Fruit fly (Drosophila melanogaster) whole organism, embryonic: Measurements from ENCODE around the gene CG4730.
A peak's percentile ranks its signal among the peaks of the same experiment; 100 is the strongest.

Source experiments
- ATbp ChIP-seq: fragments of 200-800 bp; sonication (Bioruptor generic); optimal IDR thresholded peaks from 2 replicates; lab custom pipeline; 2017; ENCODE audit warnings: missing biosample characterization, mild to moderate bottlenecking, missing genetic modification characterization, missing genetic modification reagents
- Abd-B ChIP-seq: fragments of 200-800 bp; sonication (Bioruptor generic); optimal IDR thresholded peaks from 2 replicates; lab custom pipeline; 2018; ENCODE audit warnings: missing biosample characterization, mild to moderate bottlenecking, missing genetic modification characterization, moderate library complexity
- Bgb ChIP-seq: fragments of 200-800 bp; sonication (Bioruptor generic); IDR thresholded peaks from 2 replicates; pipeline ENCODE4 v1.3.6; 2022; ENCODE audit warnings: missing biosample characterization, missing genetic modification characterization; ENCODE audit not compliant: partially characterized antibody
- CG10565 ChIP-seq: fragments of 200-800 bp; sonication (Bioruptor generic); optimal IDR thresholded peaks from 3 replicates; lab custom pipeline; 2016; ENCODE audit warnings: missing biosample characterization, mild to moderate bottlenecking, missing genetic modification characterization
- CG11696 ChIP-seq: fragments of 200-800 bp; sonication (Bioruptor generic); IDR thresholded peaks from 2 replicates; pipeline ENCODE4 v1.3.6; 2022; ENCODE audit warnings: missing biosample characterization, missing genetic modification characterization
- CG14710 ChIP-seq: fragments of 200-800 bp; sonication (Bioruptor generic); optimal IDR thresholded peaks from 3 replicates; lab custom pipeline; 2019; ENCODE audit warnings: missing biosample characterization, mild to moderate bottlenecking, missing genetic modification characterization, moderate library complexity
- CG16813 ChIP-seq: fragments of 200-800 bp; sonication (Bioruptor generic); IDR thresholded peaks from 3 replicates; pipeline ENCODE4 v1.3.6; 2022; ENCODE audit warnings: missing biosample characterization, missing genetic modification characterization; ENCODE audit not compliant: partially characterized antibody
- CG17385 ChIP-seq: fragments of 200-800 bp; sonication (Bioruptor generic); optimal IDR thresholded peaks from 3 replicates; lab custom pipeline; 2018; ENCODE audit warnings: missing biosample characterization, mild to moderate bottlenecking, missing genetic modification characterization
- CG17612 ChIP-seq: fragments of 200-800 bp; sonication (Bioruptor generic); IDR thresholded peaks from 2 replicates; pipeline ENCODE4 v1.3.6; 2022; ENCODE audit warnings: missing biosample characterization, missing genetic modification characterization
- CG18262 ChIP-seq: fragments of 200-800 bp; optimal IDR thresholded peaks from 3 replicates; lab custom pipeline; 2019; ENCODE audit warnings: missing biosample characterization, mild to moderate bottlenecking, missing genetic modification characterization, moderate library complexity
- CG18599 ChIP-seq: fragments of 200-800 bp; sonication (Bioruptor generic); optimal IDR thresholded peaks from 3 replicates; lab custom pipeline; 2017; ENCODE audit warnings: missing biosample characterization, missing genetic modification characterization, mild to moderate bottlenecking, moderate library complexity, missing genetic modification reagents
- CG18619 ChIP-seq: fragments of 200-800 bp; sonication (Bioruptor generic); optimal IDR thresholded peaks from 3 replicates; lab custom pipeline; 2017; ENCODE audit warnings: missing biosample characterization, mild to moderate bottlenecking, missing genetic modification characterization
- CG2199 ChIP-seq: fragments of 200-800 bp; sonication (Bioruptor generic); IDR thresholded peaks from 3 replicates; pipeline ENCODE4 v1.3.6; 2022; ENCODE audit warnings: missing biosample characterization, missing genetic modification characterization
- CG2712 ChIP-seq: fragments of 200-800 bp; optimal IDR thresholded peaks from 3 replicates; lab custom pipeline; 2019; ENCODE audit warnings: missing biosample characterization, mild to moderate bottlenecking, missing genetic modification characterization, moderate library complexity
- CG2875 ChIP-seq: fragments of 200-800 bp; sonication (Bioruptor generic); optimal IDR thresholded peaks from 2 replicates; lab custom pipeline; 2017; ENCODE audit warnings: missing biosample characterization, mild to moderate bottlenecking, missing genetic modification characterization, missing genetic modification reagents
- CG31365 ChIP-seq: fragments of 200-800 bp; sonication (Bioruptor generic); optimal IDR thresholded peaks from 2 replicates; lab custom pipeline; 2018; ENCODE audit warnings: missing biosample characterization, mild to moderate bottlenecking, missing genetic modification characterization
- CG4282 ChIP-seq: fragments of 200-800 bp; sonication (Bioruptor generic); optimal IDR thresholded peaks from 2 replicates; lab custom pipeline; 2016; ENCODE audit warnings: missing biosample characterization, missing genetic modification characterization
- CG5953 ChIP-seq: fragments of 200-800 bp; sonication (Bioruptor generic); IDR thresholded peaks from 2 replicates; pipeline ENCODE4 v1.3.6; 2022; ENCODE audit warnings: missing biosample characterization, missing genetic modification characterization
- CG8281 ChIP-seq: fragments of 200-800 bp; sonication (Bioruptor generic); optimal IDR thresholded peaks from 2 replicates; lab custom pipeline; 2018; ENCODE audit warnings: missing biosample characterization, mild to moderate bottlenecking, missing genetic modification characterization, moderate library complexity
- CG8290 ChIP-seq, 3 experiments: fragments of 200-800 bp; sonication (Bioruptor generic); optimal IDR thresholded peaks; 2 replicates each; lab custom pipeline; 2016 to 2019; ENCODE audit warnings: missing biosample characterization in 3 of 3, missing genetic modification characterization in 3 of 3, mild to moderate bottlenecking in 2 of 3, moderate library complexity in 1 of 3
- CG8924 ChIP-seq: fragments of 200-800 bp; optimal IDR thresholded peaks from 3 replicates; lab custom pipeline; 2019; ENCODE audit warnings: missing biosample characterization, mild to moderate bottlenecking, missing genetic modification characterization, moderate library complexity
- CG9932 ChIP-seq: fragments of 200-800 bp; sonication (Bioruptor generic); IDR thresholded peaks from 2 replicates; pipeline ENCODE4 v1.3.6; 2022; ENCODE audit warnings: missing biosample characterization, missing genetic modification characterization
- Dip3 ChIP-seq: fragments of 200-800 bp; sonication (Bioruptor generic); optimal IDR thresholded peaks from 3 replicates; lab custom pipeline; 2016; ENCODE audit warnings: missing biosample characterization, missing genetic modification characterization
- Doc3 ChIP-seq: fragments of 200-800 bp; sonication (Bioruptor generic); IDR thresholded peaks from 3 replicates; pipeline ENCODE4 v1.3.6; 2022; ENCODE audit warnings: missing biosample characterization, missing genetic modification characterization; ENCODE audit not compliant: partially characterized antibody
- Dp ChIP-seq: fragments of 200-800 bp; sonication (Bioruptor generic); optimal IDR thresholded peaks from 2 replicates; lab custom pipeline; 2018; ENCODE audit warnings: missing biosample characterization, mild to moderate bottlenecking, missing genetic modification characterization, moderate library complexity
- Ets97D ChIP-seq: fragments of 200-800 bp; sonication (Bioruptor generic); optimal IDR thresholded peaks from 3 replicates; lab custom pipeline; 2016; ENCODE audit warnings: missing biosample characterization, missing genetic modification characterization
- Hmr ChIP-seq: fragments of 200-800 bp; sonication (Bioruptor generic); optimal IDR thresholded peaks from 3 replicates; lab custom pipeline; 2017; ENCODE audit warnings: mild to moderate bottlenecking, missing biosample characterization, missing genetic modification reagents, missing genetic modification characterization
- PHDP ChIP-seq: fragments of 200-800 bp; sonication (Bioruptor generic); optimal IDR thresholded peaks from 3 replicates; lab custom pipeline; 2018; ENCODE audit warnings: missing biosample characterization, mild to moderate bottlenecking, missing genetic modification characterization, moderate library complexity
- Sin3A ChIP-seq: fragments of >200 bp; optimal IDR thresholded peaks from 2 replicates; lab custom pipeline; 2018
- YL-1 ChIP-seq: fragments of 200-800 bp; sonication (Bioruptor generic); optimal IDR thresholded peaks from 3 replicates; lab custom pipeline; 2017; ENCODE audit warnings: missing biosample characterization, mild to moderate bottlenecking, missing genetic modification characterization
- ato ChIP-seq: fragments of 200-800 bp; sonication (Bioruptor generic); IDR thresholded peaks from 2 replicates; pipeline ENCODE4 v1.3.6; 2022; ENCODE audit warnings: missing biosample characterization, missing genetic modification characterization; ENCODE audit not compliant: partially characterized antibody
- cg ChIP-seq: fragments of 200-800 bp; sonication (Bioruptor generic); optimal IDR thresholded peaks from 3 replicates; lab custom pipeline; 2019; ENCODE audit warnings: missing biosample characterization, mild to moderate bottlenecking, missing genetic modification characterization, moderate library complexity
- chm ChIP-seq: fragments of 200-800 bp; sonication (Bioruptor generic); IDR thresholded peaks from 2 replicates; pipeline ENCODE4 v1.3.6; 2022; ENCODE audit warnings: missing biosample characterization, missing genetic modification characterization
- chn ChIP-seq: fragments of 200-800 bp; sonication (Bioruptor generic); optimal IDR thresholded peaks from 2 replicates; lab custom pipeline; 2016; ENCODE audit warnings: missing biosample characterization, missing genetic modification characterization
- ci ChIP-seq: fragments of 200-800 bp; sonication (Bioruptor generic); IDR thresholded peaks from 3 replicates; pipeline ENCODE4 v1.3.6; 2022; ENCODE audit warnings: missing biosample characterization, missing genetic modification characterization
- crol ChIP-seq: fragments of 200-800 bp; sonication (Bioruptor generic); IDR thresholded peaks from 2 replicates; pipeline ENCODE4 v1.3.6; 2022; ENCODE audit warnings: missing biosample characterization, missing genetic modification characterization
- esg ChIP-seq: fragments of 200-800 bp; sonication (Bioruptor generic); conservative IDR thresholded peaks from 2 replicates; pipeline ENCODE4 v1.3.6; 2022; ENCODE audit warnings: missing biosample characterization, missing genetic modification characterization
- eve ChIP-seq, 2 experiments: fragments of >200 bp; optimal IDR thresholded peaks; 2 replicates each; lab custom pipeline; 2017; ENCODE audit warnings: missing biosample characterization in 2 of 2, missing genetic modification characterization in 2 of 2
- fd64A ChIP-seq: fragments of 200-800 bp; sonication (Bioruptor generic); optimal IDR thresholded peaks from 3 replicates; lab custom pipeline; 2018; ENCODE audit warnings: missing biosample characterization, mild to moderate bottlenecking, missing genetic modification characterization
- gfzf ChIP-seq: fragments of 200-800 bp; sonication (Bioruptor generic); optimal IDR thresholded peaks from 2 replicates; lab custom pipeline; 2016; ENCODE audit warnings: missing biosample characterization, mild to moderate bottlenecking, missing genetic modification characterization, moderate library complexity
- hkb ChIP-seq, 2 experiments: fragments of 200-800 bp in 1 of 2; fragments of >200 bp in 1 of 2; sonication (Bioruptor generic) in 1 of 2; IDR thresholded peaks in 1 of 2; optimal IDR thresholded peaks in 1 of 2; 2 replicates each; pipeline versions ENCODE4 v1.3.6 to Lab custom; 2017 to 2022; ENCODE audit warnings: missing biosample characterization in 1 of 2, missing genetic modification characterization in 1 of 2
- kay ChIP-seq: fragments of 200-800 bp; sonication (Bioruptor generic); optimal IDR thresholded peaks from 2 replicates; lab custom pipeline; 2016; ENCODE audit warnings: missing biosample characterization, missing genetic modification characterization
- onecut ChIP-seq: fragments of 200-800 bp; sonication (Bioruptor generic); IDR thresholded peaks from 2 replicates; pipeline ENCODE4 v1.3.6; 2022; ENCODE audit warnings: missing biosample characterization, missing genetic modification characterization
- phol ChIP-seq: fragments of 200-800 bp; sonication (Bioruptor generic); optimal IDR thresholded peaks from 3 replicates; lab custom pipeline; 2018; ENCODE audit warnings: missing biosample characterization, mild to moderate bottlenecking, missing genetic modification characterization, moderate library complexity
- row ChIP-seq: fragments of 200-800 bp; sonication (Bioruptor generic); IDR thresholded peaks from 3 replicates; pipeline ENCODE4 v1.3.6; 2022; ENCODE audit warnings: missing biosample characterization, missing genetic modification characterization
- slp2 ChIP-seq: fragments of 200-800 bp; sonication (Bioruptor generic); optimal IDR thresholded peaks from 2 replicates; lab custom pipeline; 2016; ENCODE audit warnings: missing biosample characterization, missing genetic modification characterization
- tgo ChIP-seq: fragments of 200-800 bp; sonication (Bioruptor generic); IDR thresholded peaks from 3 replicates; pipeline ENCODE4 v1.3.6; 2022; ENCODE audit warnings: missing biosample characterization, missing genetic modification characterization

Gene CG4730

dm6 chr3R:25648258-25648606 is 30.2 kb downstream of the CG4730 start (continued):
- TF ChIP-seq onecut (GFP tag; lab: Robert Waterston, UW) (no peak), kay (GFP tag; lab: Kevin White, UChicago) (no peak), Sin3A (no peak), row (0 out of 3 replicates have a peak, but pooled peaks have one; percentile 3), CG8924 (tag; lab: Kevin White, UChicago) (peak; percentile 1), eve (GFP tag; optimal IDR thresholded peaks at IDR 0.05; lab: Kevin White, UChicago) (no peak), Ets97D (GFP tag; lab: Kevin White, UChicago) (no peak), YL-1 (GFP tag; lab: Kevin White, UChicago) (no peak), CG8290 (GFP tag; optimal IDR thresholded peaks at IDR 0.05; lab: Kevin White, UChicago) (peak; percentile 38), CG8290 (tag; optimal IDR thresholded peaks at IDR 0.05; lab: Kevin White, UChicago) (peak in 1 of 2 experiments; percentile 64), Abd-B (GFP tag; lab: Kevin White, UChicago) (no peak), CG11696 (GFP tag; lab: Robert Waterston, UW) (no peak), hkb (optimal IDR thresholded peaks at IDR 0.05; lab: Kevin White, UChicago) (no peak), hkb (GFP tag; IDR thresholded peaks at IDR 0.05; lab: Robert Waterston, UW) (no peak), CG9932 (GFP tag; lab: Robert Waterston, UW) (no peak), CG17612 (GFP tag; lab: Robert Waterston, UW) (no peak), CG14710 (tag; lab: Kevin White, UChicago) (peak; percentile 35), Dip3 (GFP tag; lab: Kevin White, UChicago) (no peak), CG8281 (tag; lab: Kevin White, UChicago) (no peak), CG18599 (no peak), cg (peak; percentile 30), PHDP (tag; lab: Kevin White, UChicago) (no peak), chm (GFP tag; lab: Robert Waterston, UW) (0 out of 2 replicates have a peak, but pooled peaks have one; percentile 2), CG18262 (tag; lab: Kevin White, UChicago) (peak; percentile 1), slp2 (GFP tag; lab: Kevin White, UChicago) (no peak)
- TF ChIP-seq, all 482 proteins: peak for 14

dm6 chr3R:25647577-25648257 is 30.8 kb downstream of the CG4730 start:
- TF ChIP-seq Dp (GFP tag; lab: Kevin White, UChicago): peak; percentile 4
- peak; percentile 69 for TF ChIP-seq fd64A
- TF ChIP-seq esg (GFP tag; lab: Robert Waterston, UW): no peak
- 0 out of 2 replicates have a peak, but pooled peaks have one; percentile 31 for TF ChIP-seq CG5953 (GFP tag; lab: Robert Waterston, UW)
- TF ChIP-seq CG18619 (GFP tag; lab: Kevin White, UChicago): no peak
- peak; percentile 80 for TF ChIP-seq CG8924 (tag; lab: Kevin White, UChicago)
- peak; percentile 31 for TF ChIP-seq chn (GFP tag; lab: Kevin White, UChicago)
- peak; percentile 49 for TF ChIP-seq CG2712 (tag; lab: Kevin White, UChicago)
- peak; percentile 94 for TF ChIP-seq CG11696 (GFP tag; lab: Robert Waterston, UW)
- peak; percentile 28; the same call in 1 of the 3 replicates for TF ChIP-seq tgo (GFP tag; lab: Robert Waterston, UW)
- TF ChIP-seq phol (tag; lab: Kevin White, UChicago): peak; percentile 17
- TF ChIP-seq ATbp (GFP tag; lab: Kevin White, UChicago): peak; percentile 37
- peak; percentile 82 for TF ChIP-seq ci
- TF ChIP-seq CG16813: peak; percentile 77
- peak; percentile 52; the same call in 2 of the 3 replicates for TF ChIP-seq Doc3 (GFP tag; lab: Robert Waterston, UW)
- peak; percentile 16 for TF ChIP-seq Hmr (GFP tag; lab: Kevin White, UChicago)
- peak; percentile 91; the same call in 1 of the 2 replicates for TF ChIP-seq ato
- peak; percentile 7 for TF ChIP-seq gfzf (GFP tag; lab: Kevin White, UChicago)
- TF ChIP-seq CG2199: 0 out of 3 replicates have a peak, but pooled peaks have one; percentile 55
- no peak for TF ChIP-seq CG4282 (GFP tag; lab: Kevin White, UChicago)
- peak; percentile 29 for TF ChIP-seq CG2875 (GFP tag; lab: Kevin White, UChicago)
- TF ChIP-seq Bgb (GFP tag; lab: Robert Waterston, UW): peak; percentile 84
- peak; percentile 6 for TF ChIP-seq CG17385 (GFP tag; lab: Kevin White, UChicago)
- no peak for TF ChIP-seq crol (GFP tag; lab: Robert Waterston, UW)
- TF ChIP-seq CG10565 (GFP tag; lab: Kevin White, UChicago): no peak
- TF ChIP-seq CG31365 (tag; lab: Kevin White, UChicago): peak; percentile 71
